Worm (Caenorhabditis elegans) whole organism, L1 larva: ENCODE results near the gene fil-2.

Source experiments
- C16A3.4 ChIP-seq: fragments of 150-350 bp; optimal IDR thresholded peaks from 2 replicates; lab custom pipeline; 2014; ENCODE audit warnings: missing biosample characterization, missing genetic modification characterization
- C34B4.2 ChIP-seq: sonication (generic microtip); optimal IDR thresholded peaks from 2 replicates; lab custom pipeline; 2017; ENCODE audit warnings: mild to moderate bottlenecking, missing genetic modification characterization, missing compliant biosample characterization
- F16B12.6 ChIP-seq: fragments of 150-350 bp; optimal IDR thresholded peaks from 2 replicates; lab custom pipeline; 2014; ENCODE audit warnings: missing biosample characterization, missing genetic modification characterization
- Y116A8C.19 ChIP-seq: sonication (generic microtip); optimal IDR thresholded peaks from 2 replicates; lab custom pipeline; 2016; ENCODE audit warnings: missing compliant biosample characterization, missing genetic modification characterization, borderline replicate concordance
- aha-1 ChIP-seq: fragments of 150-350 bp; optimal IDR thresholded peaks from 2 replicates; lab custom pipeline; 2014; ENCODE audit warnings: missing biosample characterization, missing genetic modification characterization
- alr-1 ChIP-seq: fragments of 200-800 bp; sonication (Bioruptor generic); optimal IDR thresholded peaks from 2 replicates; lab custom pipeline; 2018; ENCODE audit warnings: borderline replicate concordance, mild to moderate bottlenecking, missing genetic modification characterization, missing compliant biosample characterization
- ama-1 ChIP-seq: fragments of 150-350 bp; optimal IDR thresholded peaks from 2 replicates; lab custom pipeline; 2014
- ceh-8 ChIP-seq: fragments of 200-800 bp; sonication (Bioruptor generic); optimal IDR thresholded peaks from 2 replicates; lab custom pipeline; 2018; ENCODE audit warnings: mild to moderate bottlenecking, missing genetic modification characterization, moderate library complexity, missing compliant biosample characterization
- ceh-82 ChIP-seq, 3 experiments: fragments of 150-350 bp in 1 of 3; sonication (generic microtip) in 2 of 3; optimal IDR thresholded peaks; 2 replicates each; lab custom pipeline; 2014 to 2017; ENCODE audit warnings: missing biosample characterization in 3 of 3, missing genetic modification characterization in 3 of 3
- ceh-88 ChIP-seq: fragments of 200-800 bp; sonication (Bioruptor generic); IDR thresholded peaks from 2 replicates; pipeline ENCODE4 v1.3.6; 2022; ENCODE audit warnings: missing genetic modification characterization, missing compliant biosample characterization
- ceh-90 ChIP-seq: sonication (generic microtip); optimal IDR thresholded peaks from 2 replicates; lab custom pipeline; 2016; ENCODE audit warnings: missing genetic modification characterization, missing compliant biosample characterization
- dsc-1 ChIP-seq: sonication (generic microtip); optimal IDR thresholded peaks from 2 replicates; lab custom pipeline; 2016; ENCODE audit warnings: mild to moderate bottlenecking, missing genetic modification characterization, missing compliant biosample characterization
- efl-1 ChIP-seq, 4 experiments: fragments of 150-350 bp; optimal IDR thresholded peaks in 3 of 4; peaks in 1 of 4; 1 replicate in 1 of 4; 2 replicates in 3 of 4; lab custom pipeline; 2014; ENCODE audit warnings: missing biosample characterization in 2 of 4, missing genetic modification characterization in 2 of 4, missing genetic modification reagents in 2 of 4
- efl-3 ChIP-seq: fragments of 200-800 bp; sonication (Bioruptor generic); optimal IDR thresholded peaks from 2 replicates; lab custom pipeline; 2018; ENCODE audit warnings: mild to moderate bottlenecking, missing genetic modification characterization, missing compliant biosample characterization
- egl-13 ChIP-seq: sonication (generic microtip); optimal IDR thresholded peaks from 2 replicates; lab custom pipeline; 2016; ENCODE audit warnings: missing genotype, missing genetic modification reagents, missing genetic modification characterization, missing compliant biosample characterization
- egl-27 ChIP-seq, 2 experiments: fragments of 150-350 bp in 1 of 2; sonication (generic microtip); optimal IDR thresholded peaks; 3 replicates each; lab custom pipeline; 2017 to 2018; ENCODE audit warnings: missing biosample characterization in 2 of 2, missing genetic modification characterization in 2 of 2, missing genetic modification reagents in 2 of 2
- elt-2 ChIP-seq: sonication (generic microtip); optimal IDR thresholded peaks from 2 replicates; lab custom pipeline; 2016; ENCODE audit warnings: missing genetic modification characterization, mild to moderate bottlenecking, inconsistent platforms, missing compliant biosample characterization, missing genetic modification reagents
- elt-3 ChIP-seq, 6 experiments: fragments of 150-350 bp in 1 of 6; sonication (generic microtip); optimal IDR thresholded peaks; 2 replicates each; lab custom pipeline; 2017 to 2018; ENCODE audit warnings: missing biosample characterization in 6 of 6, missing genetic modification characterization in 6 of 6, inconsistent platforms in 1 of 6
- fkh-10 ChIP-seq: sonication (generic microtip); optimal IDR thresholded peaks from 2 replicates; lab custom pipeline; 2017; ENCODE audit warnings: missing biosample characterization, missing genetic modification reagents, missing genetic modification characterization
- fkh-4 ChIP-seq: sonication (generic microtip); optimal IDR thresholded peaks from 2 replicates; lab custom pipeline; 2016; ENCODE audit warnings: missing compliant biosample characterization, missing genetic modification characterization, borderline replicate concordance
- fkh-8 ChIP-seq: sonication (generic microtip); optimal IDR thresholded peaks from 2 replicates; lab custom pipeline; 2016; ENCODE audit warnings: mild to moderate bottlenecking, missing genetic modification characterization, missing compliant biosample characterization
- fos-1 ChIP-seq: fragments of 150-350 bp; optimal IDR thresholded peaks from 2 replicates; lab custom pipeline; 2014; ENCODE audit warnings: missing biosample characterization, missing genetic modification characterization
- hlh-4 ChIP-seq: sonication (generic microtip); optimal IDR thresholded peaks from 2 replicates; lab custom pipeline; 2016; ENCODE audit warnings: mild to moderate bottlenecking, missing genetic modification characterization, missing compliant biosample characterization
- hpl-2 ChIP-seq: fragments of 150-350 bp; optimal IDR thresholded peaks from 2 replicates; lab custom pipeline; 2014; ENCODE audit warnings: missing biosample characterization, missing genetic modification reagents, missing genetic modification characterization
- irx-1 ChIP-seq: sonication (generic microtip); optimal IDR thresholded peaks from 2 replicates; lab custom pipeline; 2016; ENCODE audit warnings: missing genetic modification characterization, missing compliant biosample characterization
- jun-1 ChIP-seq: fragments of 150-350 bp; optimal IDR thresholded peaks from 2 replicates; lab custom pipeline; 2014; ENCODE audit warnings: missing biosample characterization, missing genetic modification reagents, missing genetic modification characterization
- lin-13 ChIP-seq: fragments of 150-350 bp; optimal IDR thresholded peaks from 2 replicates; lab custom pipeline; 2014; ENCODE audit warnings: missing biosample characterization, missing genetic modification reagents, missing genetic modification characterization
- lin-35 ChIP-seq, 2 experiments: fragments of 150-350 bp; optimal IDR thresholded peaks; 2 replicates each; lab custom pipeline; 2014; ENCODE audit warnings: missing biosample characterization in 2 of 2, missing genetic modification characterization in 2 of 2, missing genetic modification reagents in 2 of 2
- lir-3 ChIP-seq: sonication (generic microtip); optimal IDR thresholded peaks from 2 replicates; lab custom pipeline; 2016; ENCODE audit warnings: mild to moderate bottlenecking, missing genetic modification characterization, moderate library complexity, missing compliant biosample characterization; ENCODE audit not compliant: poor library complexity
- lsy-2 ChIP-seq, 2 experiments: fragments of 150-350 bp; optimal IDR thresholded peaks; 2 replicates each; lab custom pipeline; 2014; ENCODE audit warnings: missing biosample characterization in 2 of 2, missing genetic modification characterization in 2 of 2
- mep-1 ChIP-seq: fragments of 150-350 bp; optimal IDR thresholded peaks from 2 replicates; lab custom pipeline; 2014; ENCODE audit warnings: missing biosample characterization, missing genetic modification characterization
- nhr-11 ChIP-seq: fragments of 150-350 bp; optimal IDR thresholded peaks from 2 replicates; lab custom pipeline; 2014; ENCODE audit warnings: missing biosample characterization, missing genetic modification characterization
- nhr-19 ChIP-seq: fragments of 200-800 bp; sonication (Bioruptor generic); conservative IDR thresholded peaks from 2 replicates; pipeline ENCODE4 v1.3.6; 2022; ENCODE audit warnings: missing genetic modification characterization, missing compliant biosample characterization
- nhr-237 ChIP-seq: fragments of 150-350 bp; optimal IDR thresholded peaks from 2 replicates; lab custom pipeline; 2014; ENCODE audit warnings: missing biosample characterization, missing genetic modification characterization
- nhr-76 ChIP-seq: sonication (generic microtip); optimal IDR thresholded peaks from 2 replicates; lab custom pipeline; 2017; ENCODE audit warnings: missing biosample characterization, missing genetic modification characterization
- nhr-77 ChIP-seq: fragments of 150-350 bp; optimal IDR thresholded peaks from 2 replicates; lab custom pipeline; 2014; ENCODE audit warnings: missing biosample characterization, missing genetic modification characterization
- nhr-84 ChIP-seq: sonication (generic microtip); optimal IDR thresholded peaks from 2 replicates; lab custom pipeline; 2017; ENCODE audit warnings: missing biosample characterization, missing genetic modification characterization
- nhr-85 ChIP-seq: sonication (generic microtip); peaks from one replicate; lab custom pipeline; 2016; ENCODE audit warnings: missing genetic modification characterization, inconsistent platforms, missing compliant biosample characterization
- nhr-90 ChIP-seq: sonication (generic microtip); optimal IDR thresholded peaks from 2 replicates; lab custom pipeline; 2016; ENCODE audit warnings: mild to moderate bottlenecking, missing genetic modification characterization, missing compliant biosample characterization; ENCODE audit not compliant: poor library complexity
- rnt-1 ChIP-seq: sonication (generic microtip); optimal IDR thresholded peaks from 2 replicates; lab custom pipeline; 2016; ENCODE audit warnings: mild to moderate bottlenecking, missing genetic modification characterization, moderate library complexity, missing compliant biosample characterization
- snpc-4 ChIP-seq: fragments of 150-350 bp; optimal IDR thresholded peaks from 2 replicates; lab custom pipeline; 2014; ENCODE audit warnings: missing biosample characterization, missing genetic modification characterization
- sup-37 ChIP-seq: fragments of 200-800 bp; sonication (Bioruptor generic); optimal IDR thresholded peaks from 2 replicates; lab custom pipeline; 2018; ENCODE audit warnings: mild to moderate bottlenecking, missing genetic modification characterization, missing compliant biosample characterization
- swsn-7 ChIP-seq: sonication (generic microtip); optimal IDR thresholded peaks from 2 replicates; lab custom pipeline; 2016; ENCODE audit warnings: missing genetic modification characterization, missing compliant biosample characterization
- tlp-1 ChIP-seq: fragments of 150-350 bp; optimal IDR thresholded peaks from 2 replicates; lab custom pipeline; 2014; ENCODE audit warnings: missing biosample characterization, missing genetic modification characterization
- unc-130 ChIP-seq: fragments of 150-350 bp; optimal IDR thresholded peaks from 2 replicates; lab custom pipeline; 2017; ENCODE audit warnings: missing biosample characterization, missing genetic modification characterization, inconsistent platforms
- unc-30 ChIP-seq: sonication (generic microtip); optimal IDR thresholded peaks from 2 replicates; lab custom pipeline; 2017; ENCODE audit warnings: missing biosample characterization, missing genetic modification characterization
- unc-62 ChIP-seq: fragments of 150-350 bp; optimal IDR thresholded peaks from 2 replicates; lab custom pipeline; 2014; ENCODE audit warnings: missing biosample characterization, missing genetic modification reagents, missing genetic modification characterization
- unc-86 ChIP-seq: sonication (generic microtip); optimal IDR thresholded peaks from 2 replicates; lab custom pipeline; 2016; ENCODE audit warnings: missing genetic modification characterization, missing compliant biosample characterization
- unc-98 ChIP-seq: fragments of 200-800 bp; sonication (Bioruptor generic); IDR thresholded peaks from 2 replicates; pipeline ENCODE4 v1.3.6; 2022; ENCODE audit warnings: missing genetic modification characterization, missing compliant biosample characterization
- vab-15 ChIP-seq: sonication (generic microtip); optimal IDR thresholded peaks from 2 replicates; lab custom pipeline; 2017; ENCODE audit warnings: missing genotype, mild to moderate bottlenecking, missing genetic modification characterization, missing compliant biosample characterization
- xbp-1 ChIP-seq: sonication (generic microtip); optimal IDR thresholded peaks from 2 replicates; lab custom pipeline; 2016; ENCODE audit warnings: missing genetic modification characterization, missing compliant biosample characterization
- zag-1 ChIP-seq: fragments of 150-350 bp; optimal IDR thresholded peaks from 2 replicates; lab custom pipeline; 2014; ENCODE audit warnings: missing biosample characterization, missing genetic modification characterization
- ztf-11 ChIP-seq, 2 experiments: sonication (generic microtip); optimal IDR thresholded peaks; 2 replicates each; lab custom pipeline; 2016 to 2017; ENCODE audit warnings: missing genetic modification characterization in 2 of 2, missing biosample characterization in 1 of 2, missing compliant biosample characterization in 1 of 2
- ztf-4 ChIP-seq: fragments of 150-350 bp; optimal IDR thresholded peaks from 2 replicates; lab custom pipeline; 2014; ENCODE audit warnings: missing biosample characterization, missing genetic modification characterization

fil-2 gene

ce11 chrV:6238347-6238746 lies 40.5 kb upstream of the fil-2 start:
- TF ChIP-seq fkh-10 (GFP tag; lab: Kevin White, UChicago) (no peak), nhr-19 (GFP tag; lab: Robert Waterston, UW) (peak; percentile 16; the same call in 1 of the 2 replicates), nhr-84 (tag; lab: Kevin White, UChicago) (no peak), elt-2 (tag; lab: Kevin White, UChicago) (no peak), ceh-90 (tag; lab: Kevin White, UChicago) (no peak), sup-37 (GFP tag; lab: Kevin White, UChicago) (no peak), ceh-8 (GFP tag; lab: Kevin White, UChicago) (no peak), snpc-4 (no peak), F16B12.6 (tag; lab: Kevin White, UChicago) (no peak), fos-1 (no peak), efl-1 (optimal IDR thresholded peaks at IDR 0.05; lab: Kevin White, UChicago) (no peak), efl-1 (GFP tag; optimal IDR thresholded peaks at IDR 0.05 in 1 of 2; lab: Kevin White, UChicago) (no peak), xbp-1 (tag; lab: Kevin White, UChicago) (no peak), unc-30 (tag; lab: Kevin White, UChicago) (no peak), unc-62 (no peak), unc-130 (tag; lab: Kevin White, UChicago) (no peak), nhr-90 (tag; lab: Kevin White, UChicago) (no peak), vab-15 (tag; lab: Kevin White, UChicago) (no peak), elt-3 (tag; optimal IDR thresholded peaks at IDR 0.05; lab: Kevin White, UChicago) (peak in 4 of 6 experiments; percentile 40 to 79 (median 62)), ama-1 (no peak), alr-1 (no peak), C34B4.2 (tag; lab: Kevin White, UChicago) (no peak), lir-3 (tag; lab: Kevin White, UChicago) (no peak), nhr-237 (no peak), egl-13 (tag; lab: Kevin White, UChicago) (no peak), Y116A8C.19 (tag; lab: Kevin White, UChicago) (no peak), unc-98 (GFP tag; lab: Robert Waterston, UW) (no peak), efl-3 (GFP tag; lab: Kevin White, UChicago) (no peak), ztf-4 (no peak), nhr-77 (tag; lab: Kevin White, UChicago) (no peak), C16A3.4 (tag; lab: Kevin White, UChicago) (peak; percentile 11), dsc-1 (tag; lab: Kevin White, UChicago) (no peak), fkh-4 (tag; lab: Kevin White, UChicago) (no peak), mep-1 (no peak), ceh-88 (GFP tag; lab: Robert Waterston, UW) (no peak), lin-35 (GFP tag; optimal IDR thresholded peaks at IDR 0.05; lab: Kevin White, UChicago) (peak in 1 of 2 experiments; percentile 20), ceh-82 (tag; optimal IDR thresholded peaks at IDR 0.05; lab: Kevin White, UChicago) (no peak), lsy-2 (tag; optimal IDR thresholded peaks at IDR 0.05; lab: Kevin White, UChicago) (peak in 1 of 2 experiments; percentile 7), nhr-85 (tag; lab: Kevin White, UChicago) (peak; percentile 91), rnt-1 (tag; lab: Kevin White, UChicago) (no peak), hlh-4 (tag; lab: Kevin White, UChicago) (no peak), egl-27 (tag; optimal IDR thresholded peaks at IDR 0.05; lab: Kevin White, UChicago) (no peak), jun-1 (tag; lab: Kevin White, UChicago) (no peak), aha-1 (no peak), hpl-2 (GFP tag; lab: Kevin White, UChicago) (no peak), ztf-11 (tag; optimal IDR thresholded peaks at IDR 0.05; lab: Kevin White, UChicago) (no peak), fkh-8 (no peak), unc-86 (tag; lab: Kevin White, UChicago) (no peak), tlp-1 (tag; lab: Kevin White, UChicago) (no peak), irx-1 (tag; lab: Kevin White, UChicago) (no peak), nhr-11 (tag; lab: Kevin White, UChicago) (no peak), nhr-76 (no peak), zag-1 (tag; lab: Kevin White, UChicago) (no peak), swsn-7 (tag; lab: Kevin White, UChicago) (no peak), lin-13 (GFP tag; lab: Kevin White, UChicago) (no peak)
